Fruit fly (Drosophila melanogaster): ENCODE measurements around the gene ATPsynCF6.
A peak's percentile ranks its signal among the peaks of the same experiment; 100 is the strongest.

The ATPsynCF6 gene

DNA sequence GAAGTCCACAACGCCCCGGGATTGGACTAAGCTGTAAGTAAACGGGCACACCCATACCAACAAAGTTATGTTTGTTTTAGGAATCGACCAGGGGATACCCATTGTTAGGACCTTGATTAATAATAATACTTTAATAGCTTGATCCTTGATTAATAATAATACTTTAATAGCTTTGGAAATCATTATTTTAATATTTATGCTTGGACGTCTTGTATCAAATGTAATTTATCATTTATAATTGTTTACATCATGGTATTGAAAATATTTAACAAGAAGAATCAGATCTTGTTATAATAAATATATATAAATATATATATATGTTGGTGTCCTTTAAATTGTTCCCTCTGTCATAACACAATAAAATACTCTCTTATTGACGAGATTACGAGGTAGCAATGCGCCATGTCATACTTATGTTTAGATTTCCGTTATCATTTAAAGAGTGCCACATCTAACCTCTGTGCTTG, 1.1 kb upstream of the ATPsynCF6 start (continued):
- TF ChIP-seq CG6254 (GFP tag; optimal IDR thresholded peaks at IDR 0.05) (peak; percentile 35), CG42726 (GFP tag; IDR thresholded peaks at IDR 0.05; ENCODE audit: partially characterized antibody) (no peak), CG17361 (GFP tag; IDR thresholded peaks at IDR 0.05) (peak; percentile 80), CG14965 (GFP tag; optimal IDR thresholded peaks at IDR 0.05; ENCODE audit: borderline replicate concordance) (no peak), CG2120 (GFP tag; optimal IDR thresholded peaks at IDR 0.05) (peak; percentile 65), jigr1 (GFP tag; IDR thresholded peaks at IDR 0.05) (no peak), az2 (GFP tag; optimal IDR thresholded peaks at IDR 0.05) (peak; percentile 83), grau (tag; optimal IDR thresholded peaks at IDR 0.05) (peak; percentile 95), Bdp1 (GFP tag; optimal IDR thresholded peaks at IDR 0.05) (no peak), Hsf (GFP tag; optimal IDR thresholded peaks at IDR 0.05) (peak; percentile 38), Ssrp (tag; optimal IDR thresholded peaks at IDR 0.05) (peak; percentile 91), ac (GFP tag; optimal IDR thresholded peaks at IDR 0.05) (no peak), CG8765 (GFP tag; IDR thresholded peaks at IDR 0.05) (no peak), Tbp (GFP tag; optimal IDR thresholded peaks at IDR 0.05) (no peak), CG7556 (GFP tag; optimal IDR thresholded peaks at IDR 0.05) (peak; percentile 90), tio (GFP tag; optimal IDR thresholded peaks at IDR 0.05) (no peak), CG4707 (GFP tag; optimal IDR thresholded peaks at IDR 0.05) (peak; percentile 62), CG10431 (GFP tag; optimal IDR thresholded peaks at IDR 0.05) (no peak), CG18011 (GFP tag; optimal IDR thresholded peaks at IDR 0.05) (peak; percentile 36), CG17829 (tag; optimal IDR thresholded peaks at IDR 0.05) (peak; percentile 88), kah (GFP tag; optimal IDR thresholded peaks at IDR 0.05) (peak; percentile 45), H2.0 (GFP tag; IDR thresholded peaks at IDR 0.05) (peak; percentile 73), bigmax (GFP tag; optimal IDR thresholded peaks at IDR 0.05) (no peak), ap (GFP tag; IDR thresholded peaks at IDR 0.05) (peak; percentile 69), Meics (GFP tag; optimal IDR thresholded peaks at IDR 0.05) (peak; percentile 69), CG32767 (GFP tag; IDR thresholded peaks at IDR 0.05) (peak; percentile 87), tll (GFP tag; optimal IDR thresholded peaks at IDR 0.05) (no peak), CG12219 (GFP tag; optimal IDR thresholded peaks at IDR 0.05) (peak; percentile 82), CG14014 (GFP tag; IDR thresholded peaks at IDR 0.05) (peak; percentile 74), CG31224 (GFP tag; IDR thresholded peaks at IDR 0.05) (peak; percentile 49; the same call in 1 of the 2 replicates), ato (GFP tag; IDR thresholded peaks at IDR 0.05; ENCODE audit: partially characterized antibody) (no peak), Blimp-1 (GFP tag; optimal IDR thresholded peaks at IDR 0.05) (peak; percentile 80), CG7745 (tag; optimal IDR thresholded peaks at IDR 0.05) (no peak), CG1792 (GFP tag; optimal IDR thresholded peaks at IDR 0.05) (no peak), salm (tag; optimal IDR thresholded peaks at IDR 0.05) (peak; percentile 76), CG3163 (GFP tag; optimal IDR thresholded peaks at IDR 0.05) (no peak), ab (GFP tag; optimal IDR thresholded peaks at IDR 0.05) (no peak), mld (GFP tag; IDR thresholded peaks at IDR 0.05; ENCODE audit: partially characterized antibody) (no peak), bsh (GFP tag; optimal IDR thresholded peaks at IDR 0.05) (peak; percentile 64 to 93), MBD-R2 (GFP tag; IDR thresholded peaks at IDR 0.05) (no peak), E2f2 (GFP tag; IDR thresholded peaks at IDR 0.05) (peak; percentile 54; the same call in 1 of the 2 replicates), zen (tag; optimal IDR thresholded peaks at IDR 0.05) (peak; percentile 73), CG10654 (GFP tag; optimal IDR thresholded peaks at IDR 0.05) (peak; percentile 69), CG10543 (GFP tag; optimal IDR thresholded peaks at IDR 0.05) (peak; percentile 50), ind (GFP tag; optimal IDR thresholded peaks at IDR 0.05) (peak; percentile 39), CG10959 (GFP tag; IDR thresholded peaks at IDR 0.05) (peak; percentile 35; the same call in 1 of the 2 replicates), zf30C (GFP tag; optimal IDR thresholded peaks at IDR 0.05) (no peak), CG3281 (GFP tag; optimal IDR thresholded peaks at IDR 0.05) (peak; percentile 59), inv (GFP tag; IDR thresholded peaks at IDR 0.05; ENCODE audit: partially characterized antibody) (no peak), Usf (GFP tag; optimal IDR thresholded peaks at IDR 0.05) (peak; percentile 74)

All from whole organism, embryonic.